Worm (Caenorhabditis elegans): Measurements from ENCODE around the gene M176.11.

ce11 chrII:9372991-9373390, 49.1 kb upstream of the M176.11 start, which contains the start of gene C06C3.4:
- TF ChIP-seq hmg-11 (tag; optimal IDR thresholded peaks at IDR 0.05) (no peak), fkh-10 (GFP tag; optimal IDR thresholded peaks at IDR 0.05) (no peak), tbx-2 (tag; optimal IDR thresholded peaks at IDR 0.05) (no peak), aly-2 (tag; optimal IDR thresholded peaks at IDR 0.05) (no peak), nhr-77 (tag; optimal IDR thresholded peaks at IDR 0.05) (no peak)
